Worm (Caenorhabditis elegans): ENCODE data around the gene hex-5.

hex-5 gene

DNA sequence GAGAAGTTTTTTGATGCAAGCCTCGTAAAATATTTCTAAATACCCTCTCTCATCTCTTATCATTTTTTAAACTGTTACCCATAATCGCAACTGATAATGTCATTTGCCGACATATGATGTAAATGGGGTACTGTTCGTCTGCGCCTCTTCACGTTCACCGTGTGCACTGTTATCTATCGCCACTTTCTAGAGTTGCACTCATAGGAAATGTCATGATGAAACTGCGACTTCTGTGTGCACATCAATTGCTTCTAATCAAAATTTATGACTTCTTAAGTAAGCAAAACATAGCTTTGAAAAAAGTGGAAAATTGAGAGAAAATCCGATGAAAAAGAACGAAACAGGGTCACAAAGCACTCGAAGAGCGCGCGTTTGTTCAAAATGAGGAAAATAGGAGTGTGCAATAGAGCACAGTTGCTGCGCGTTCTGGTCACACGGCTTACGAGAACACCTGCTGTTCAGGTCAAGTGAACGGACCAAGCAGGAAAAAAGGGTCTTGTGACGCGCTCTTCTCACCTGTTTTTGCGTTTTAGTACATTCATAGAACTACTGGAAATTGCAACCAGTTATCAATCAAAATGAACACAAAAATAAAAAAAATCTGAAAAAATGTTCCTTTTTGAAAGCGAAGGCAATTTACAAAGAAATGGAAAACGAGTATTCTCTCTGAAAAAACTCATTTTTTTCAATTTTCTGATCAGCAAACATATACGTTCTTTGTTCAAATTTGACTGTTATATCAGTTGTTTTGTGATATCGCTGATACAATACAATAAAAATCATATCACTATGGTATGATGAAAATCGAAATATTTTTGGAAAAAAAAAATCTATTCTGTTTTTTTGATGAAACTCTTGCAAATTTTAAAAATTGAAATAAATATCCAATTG lies 41.6 kb upstream of the hex-5 start:
- TF ChIP-seq R02D3.7 (tag; optimal IDR thresholded peaks at IDR 0.05) (no peak), nhr-25 (tag; optimal IDR thresholded peaks at IDR 0.05) (peak; percentile 39), lin-39 (tag; optimal IDR thresholded peaks at IDR 0.05) (no peak), lin-13 (GFP tag; optimal IDR thresholded peaks at IDR 0.05) (no peak), unc-55 (GFP tag; optimal IDR thresholded peaks at IDR 0.05) (peak; percentile 36), lin-11 (tag; optimal IDR thresholded peaks at IDR 0.05) (no peak), elt-3 (tag; optimal IDR thresholded peaks at IDR 0.05) (no peak), dmd-4 (tag; optimal IDR thresholded peaks at IDR 0.05) (no peak), elt-1 (tag; optimal IDR thresholded peaks at IDR 0.05) (no peak), ztf-11 (tag; optimal IDR thresholded peaks at IDR 0.05) (no peak), gmeb-1 (tag; optimal IDR thresholded peaks at IDR 0.05) (peak; percentile 60), mbf-1 (tag; optimal IDR thresholded peaks at IDR 0.05) (no peak), unc-39 (tag; optimal IDR thresholded peaks at IDR 0.05) (no peak), nhr-21 (tag; optimal IDR thresholded peaks at IDR 0.05) (peak; percentile 19), nhr-129 (tag; optimal IDR thresholded peaks at IDR 0.05) (peak; percentile 99), zag-1 (tag; optimal IDR thresholded peaks at IDR 0.05) (no peak), ceh-82 (tag; optimal IDR thresholded peaks at IDR 0.05) (no peak), skn-1 (tag; optimal IDR thresholded peaks at IDR 0.05) (peak; percentile 26), fos-1 (tag; optimal IDR thresholded peaks at IDR 0.05) (peak; percentile 83), blmp-1 (tag; optimal IDR thresholded peaks at IDR 0.05; ENCODE audit: insufficient read depth) (no peak), ztf-1 (GFP tag; conservative IDR thresholded peaks at IDR 0.05) (no peak), nhr-10 (tag; optimal IDR thresholded peaks at IDR 0.05) (no peak), sma-9 (GFP tag; optimal IDR thresholded peaks at IDR 0.05) (peak; percentile 53), sma-9 (tag; optimal IDR thresholded peaks at IDR 0.05) (no peak), nhr-6 (tag; optimal IDR thresholded peaks at IDR 0.05) (no peak), nhr-11 (tag; optimal IDR thresholded peaks at IDR 0.05) (no peak), aly-2 (tag; optimal IDR thresholded peaks at IDR 0.05) (no peak), nhr-237 (tag; optimal IDR thresholded peaks at IDR 0.05) (no peak), egl-27 (tag; optimal IDR thresholded peaks at IDR 0.05) (no peak), alr-1 (tag; optimal IDR thresholded peaks at IDR 0.05) (no peak), peb-1 (tag; optimal IDR thresholded peaks at IDR 0.05) (no peak), lsy-2 (tag; optimal IDR thresholded peaks at IDR 0.05) (peak in 1 of 2 experiments; percentile 43), mab-5 (tag; optimal IDR thresholded peaks at IDR 0.05) (no peak), ztf-4 (tag; optimal IDR thresholded peaks at IDR 0.05) (no peak), nhr-12 (tag; optimal IDR thresholded peaks at IDR 0.05) (no peak), ama-1 (optimal IDR thresholded peaks at IDR 0.05) (no peak), Y55F3AM.14 (GFP tag; optimal IDR thresholded peaks at IDR 0.05) (no peak), sma-3 (GFP tag; optimal IDR thresholded peaks at IDR 0.05) (peak; percentile 14), mdl-1 (tag; optimal IDR thresholded peaks at IDR 0.05) (no peak), C34F6.9 (tag; optimal IDR thresholded peaks at IDR 0.05) (peak; percentile 45), F13H6.1 (tag; optimal IDR thresholded peaks at IDR 0.05) (peak; percentile 49), unc-62 (GFP tag; optimal IDR thresholded peaks at IDR 0.05) (no peak), snpc-4 (tag; optimal IDR thresholded peaks at IDR 0.05) (no peak), ceh-16 (tag; optimal IDR thresholded peaks at IDR 0.05) (no peak), ZK546.5 (tag; optimal IDR thresholded peaks at IDR 0.05) (no peak), nhr-77 (tag; optimal IDR thresholded peaks at IDR 0.05) (no peak), crh-2 (tag; optimal IDR thresholded peaks at IDR 0.05) (peak; percentile 70), nhr-23 (tag; optimal IDR thresholded peaks at IDR 0.05) (no peak), sem-4 (tag; optimal IDR thresholded peaks at IDR 0.05) (no peak)
